Worm (Caenorhabditis elegans): Measurements from ENCODE around the gene K01D12.20.

K01D12.20 gene

DNA sequence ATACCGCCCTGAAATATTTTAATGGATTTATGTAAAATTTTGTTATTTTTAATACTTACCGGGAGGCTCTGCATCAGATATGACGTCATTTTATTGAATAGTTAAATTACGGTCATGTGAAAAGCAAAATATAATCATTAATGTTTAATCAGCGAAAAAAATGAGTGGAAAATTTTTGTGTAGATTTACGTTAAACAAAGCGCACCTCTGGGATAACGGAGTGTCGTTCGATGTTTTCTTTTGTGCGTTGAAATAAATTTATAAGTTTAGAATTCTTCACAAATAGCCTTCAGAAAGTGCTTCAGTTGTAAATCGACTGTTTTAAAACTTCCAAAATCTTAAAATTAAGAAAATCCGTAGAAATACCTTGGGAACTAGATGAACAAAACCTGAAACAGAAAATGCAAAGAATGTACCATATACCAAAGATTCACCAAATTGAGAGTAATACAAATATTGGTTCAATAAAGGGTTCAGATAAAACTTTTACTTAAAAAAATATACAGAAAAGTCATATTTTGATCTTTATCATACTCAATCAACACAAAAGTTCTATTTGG lies at the start of gene K01D12.20, which contains the start of gene miga-1:
Gene K01D12.20, minus strand, starts transcription at position 138 of the 560 bp plus-strand sequence.
Gene miga-1, minus strand, starts transcription at position 183 of the 560 bp plus-strand sequence.
- TF ChIP-seq pha-2 (tag; optimal IDR thresholded peaks at IDR 0.05) (no peak), pag-3 (tag; optimal IDR thresholded peaks at IDR 0.05; ENCODE audit: borderline replicate concordance) (no peak), ceh-48 (tag; optimal IDR thresholded peaks at IDR 0.05) (no peak), tbx-7 (tag; optimal IDR thresholded peaks at IDR 0.05) (no peak), ets-4 (tag; optimal IDR thresholded peaks at IDR 0.05) (no peak), tbx-2 (tag; optimal IDR thresholded peaks at IDR 0.05) (no peak), ceh-30 (tag; optimal IDR thresholded peaks at IDR 0.05) (no peak), ceh-34 (tag; optimal IDR thresholded peaks at IDR 0.05) (no peak), dmd-4 (tag; optimal IDR thresholded peaks at IDR 0.05; ENCODE audit: borderline replicate concordance) (no peak), ceh-24 (tag; optimal IDR thresholded peaks at IDR 0.05) (no peak), ceh-14 (tag; optimal IDR thresholded peaks at IDR 0.05) (no peak), ztf-16 (tag; optimal IDR thresholded peaks at IDR 0.05) (no peak), gmeb-2 (tag; optimal IDR thresholded peaks at IDR 0.05) (no peak)

DNA sequence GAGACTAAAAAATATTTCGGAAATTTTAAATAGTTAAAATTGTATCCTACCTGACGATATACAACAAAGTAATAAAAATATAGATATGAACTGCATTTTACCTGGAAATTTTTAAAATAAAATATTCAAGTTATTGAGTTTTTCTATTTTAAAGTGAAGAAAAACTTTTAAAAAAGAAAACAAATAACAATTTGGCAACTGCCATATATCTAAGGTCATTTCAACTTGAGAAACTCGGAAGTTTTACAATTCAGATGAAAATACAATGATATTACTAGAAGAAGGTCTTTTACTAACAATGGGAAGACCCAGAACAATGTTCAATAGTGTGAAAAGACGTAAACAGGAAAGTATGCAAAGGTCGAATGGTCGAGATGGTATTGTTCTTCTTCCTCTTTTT lies 49.3 kb upstream of the K01D12.20 start, which contains the start of gene C54D10.10:
Gene C54D10.10, minus strand, starts transcription at position 101 of the 400 bp plus-strand sequence.
- TF ChIP-seq sdc-2 (tag; optimal IDR thresholded peaks at IDR 0.05) (no peak), dve-1 (tag; optimal IDR thresholded peaks at IDR 0.05) (no peak), ceh-31 (tag; optimal IDR thresholded peaks at IDR 0.05) (no peak), unc-42 (tag; optimal IDR thresholded peaks at IDR 0.05) (no peak), ceh-48 (tag; optimal IDR thresholded peaks at IDR 0.05) (no peak), ceh-34 (tag; optimal IDR thresholded peaks at IDR 0.05) (no peak), fax-1 (tag; optimal IDR thresholded peaks at IDR 0.05) (no peak), pqm-1 (tag; optimal IDR thresholded peaks at IDR 0.05) (no peak), hlh-15 (tag; optimal IDR thresholded peaks at IDR 0.05) (no peak), hlh-8 (tag; optimal IDR thresholded peaks at IDR 0.05) (no peak)

DNA sequence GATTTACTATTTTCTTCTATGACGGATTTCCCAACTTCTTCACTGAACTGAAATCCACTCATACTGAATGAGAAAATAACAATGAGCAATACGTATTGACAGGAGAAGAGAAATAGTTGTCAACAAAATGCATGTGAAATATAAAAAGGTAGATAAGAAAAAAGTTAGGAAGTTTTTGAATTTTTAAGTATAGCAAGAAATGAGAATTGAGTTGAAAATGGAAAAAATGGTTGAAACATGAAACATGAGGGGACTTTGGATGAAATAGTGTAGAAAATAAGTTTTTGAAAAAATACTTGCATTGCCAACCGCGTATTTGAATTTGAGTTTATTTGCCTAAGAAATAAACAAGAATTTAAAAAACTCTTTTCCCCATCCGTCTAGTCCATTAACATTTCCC lies 46.3 kb upstream of the K01D12.20 start, which contains the start of the genes pals-38 and C54D10.9:
Gene pals-38, minus strand, starts transcription at position 101 of the 400 bp plus-strand sequence.
Gene C54D10.9, plus strand, starts transcription at position 259 of the 400 bp plus-strand sequence.
- TF ChIP-seq tbx-7 (tag; optimal IDR thresholded peaks at IDR 0.05) (no peak), nhr-232 (tag; optimal IDR thresholded peaks at IDR 0.05) (no peak), ama-1 (optimal IDR thresholded peaks at IDR 0.05) (no peak), ceh-30 (tag; optimal IDR thresholded peaks at IDR 0.05) (no peak), unc-55 (GFP tag; optimal IDR thresholded peaks at IDR 0.05) (no peak), pqm-1 (tag; optimal IDR thresholded peaks at IDR 0.05) (no peak), pat-9 (tag; optimal IDR thresholded peaks at IDR 0.05) (no peak), F13H6.1 (tag; optimal IDR thresholded peaks at IDR 0.05) (no peak)

DNA sequence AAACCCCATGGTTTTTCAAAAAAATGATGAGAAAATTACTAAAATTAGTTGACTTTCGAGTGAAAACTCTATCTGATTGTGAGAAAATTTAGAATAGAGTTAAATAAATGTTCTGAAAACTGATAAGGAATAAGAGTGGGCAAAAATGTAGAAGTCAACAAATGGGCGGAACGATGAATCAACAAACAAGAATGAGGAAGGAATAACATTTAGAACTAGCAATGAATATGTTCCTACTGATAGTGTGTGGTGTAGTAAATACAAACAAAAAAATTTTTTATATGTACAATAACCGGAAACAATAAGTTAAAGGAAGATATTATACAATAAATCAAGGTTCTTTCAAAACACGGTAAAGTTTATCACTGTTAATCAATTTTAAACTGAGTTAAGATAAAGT lies 43.1 kb upstream of the K01D12.20 start, which contains the start of gene pals-39:
Gene pals-39, minus strand, starts transcription at position 101 of the 400 bp plus-strand sequence.
- TF ChIP-seq tbx-7 (tag; optimal IDR thresholded peaks at IDR 0.05) (no peak), pqm-1 (tag; optimal IDR thresholded peaks at IDR 0.05) (no peak), ceh-31 (tag; optimal IDR thresholded peaks at IDR 0.05) (no peak), eyg-1 (tag; optimal IDR thresholded peaks at IDR 0.05) (no peak), unc-86 (tag; optimal IDR thresholded peaks at IDR 0.05) (no peak), pat-9 (tag; optimal IDR thresholded peaks at IDR 0.05) (no peak), fkh-6 (tag; optimal IDR thresholded peaks at IDR 0.05) (no peak), Y22D7AL.16 (tag; optimal IDR thresholded peaks at IDR 0.05) (no peak), hlh-30 (tag; optimal IDR thresholded peaks at IDR 0.05; ENCODE audit: insufficient read depth) (no peak), F13H6.1 (tag; optimal IDR thresholded peaks at IDR 0.05) (no peak), C38D4.7 (GFP tag; optimal IDR thresholded peaks at IDR 0.05) (no peak), lin-11 (tag; optimal IDR thresholded peaks at IDR 0.05) (no peak)

DNA sequence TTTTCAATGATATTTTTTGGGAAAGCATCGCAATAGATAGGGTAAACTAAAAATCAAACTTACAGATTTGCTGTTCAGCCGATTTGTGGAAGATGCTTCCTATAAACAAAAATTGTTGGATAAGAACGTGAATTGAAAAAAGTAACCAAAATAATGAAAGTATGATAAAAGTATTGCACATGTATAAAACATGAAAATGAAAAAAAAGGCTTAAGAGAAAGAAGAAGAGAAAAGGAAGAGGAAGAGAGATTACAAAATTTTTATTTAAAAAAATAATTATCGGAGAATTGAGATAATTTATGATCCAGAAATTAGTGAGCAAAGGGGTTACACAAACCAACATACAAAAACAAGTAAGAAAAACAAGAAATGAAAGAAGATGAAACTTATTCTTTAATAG lies 40.8 kb upstream of the K01D12.20 start, which contains the start of gene pals-37:
Gene pals-37, minus strand, starts transcription at position 101 of the 400 bp plus-strand sequence.
- no peak for TF ChIP-seq ceh-6 (GFP tag; optimal IDR thresholded peaks at IDR 0.05)
